Worm (Caenorhabditis elegans): ENCODE results near the gene C39B10.1.

C39B10.1 gene

DNA sequence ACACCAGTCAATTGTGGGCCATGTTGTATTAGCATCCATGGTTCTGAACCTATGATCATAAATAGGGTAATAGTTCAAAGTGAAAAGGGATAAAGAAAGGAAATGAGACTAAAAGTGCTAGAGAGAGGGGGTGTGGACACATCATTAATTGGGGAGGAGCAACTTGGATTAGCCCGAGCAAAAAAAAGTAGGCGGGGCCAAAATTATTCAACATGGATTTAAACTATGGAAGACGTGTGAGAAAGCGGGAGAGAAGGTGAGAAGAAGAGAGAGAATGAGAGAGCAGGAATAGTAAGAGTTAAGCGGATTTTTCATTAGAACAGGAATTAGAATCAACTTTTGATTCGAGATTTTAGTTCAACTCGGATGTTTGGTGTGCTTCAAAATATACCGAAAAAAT is at the start of gene C39B10.1:
C39B10.1 (minus strand) TSS at position 101 of the 400 bp plus-strand sequence.
- TF ChIP-seq him-1 (tag; optimal IDR thresholded peaks at IDR 0.05) (no peak), dao-5 (tag; optimal IDR thresholded peaks at IDR 0.05) (no peak), W03F9.2 (tag; optimal IDR thresholded peaks at IDR 0.05) (no peak)

ce11 chrX:10507971-10508370 is 44.5 kb upstream of the C39B10.1 start:
- TF ChIP-seq dao-5 (tag; optimal IDR thresholded peaks at IDR 0.05) (no peak), him-1 (tag; optimal IDR thresholded peaks at IDR 0.05) (no peak), W03F9.2 (tag; optimal IDR thresholded peaks at IDR 0.05) (no peak)

- TF ChIP-seq W03F9.2 (tag; optimal IDR thresholded peaks at IDR 0.05), result no peak
- TF ChIP-seq dao-5 (tag; optimal IDR thresholded peaks at IDR 0.05), result no peak
- no peak for TF ChIP-seq him-1 (tag; optimal IDR thresholded peaks at IDR 0.05)
These were observed 41.8 kb upstream of the C39B10.1 start for ce11 chrX:10505193-10505592.

DNA sequence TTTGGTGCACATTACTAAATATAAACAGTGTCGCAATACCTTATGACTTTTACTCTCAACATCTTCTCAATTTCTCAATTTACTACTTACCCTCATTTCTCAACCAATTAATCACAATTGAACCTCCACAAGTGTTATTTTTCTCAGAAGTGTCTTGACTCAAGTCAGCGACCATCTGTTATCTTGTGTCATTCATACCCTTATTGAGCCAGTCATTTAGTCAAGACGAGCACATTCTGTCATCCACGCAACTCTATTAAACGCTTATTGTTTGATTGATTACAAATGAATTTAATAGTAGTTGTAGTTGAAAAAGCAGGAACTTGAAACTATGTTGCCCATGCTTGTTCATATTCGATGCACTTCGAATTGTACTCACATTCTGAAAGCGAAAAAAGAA is 40.0 kb upstream of the C39B10.1 start:
- TF ChIP-seq him-1 (tag; optimal IDR thresholded peaks at IDR 0.05) (no peak), dao-5 (tag; optimal IDR thresholded peaks at IDR 0.05) (no peak), W03F9.2 (tag; optimal IDR thresholded peaks at IDR 0.05) (no peak)

DNA sequence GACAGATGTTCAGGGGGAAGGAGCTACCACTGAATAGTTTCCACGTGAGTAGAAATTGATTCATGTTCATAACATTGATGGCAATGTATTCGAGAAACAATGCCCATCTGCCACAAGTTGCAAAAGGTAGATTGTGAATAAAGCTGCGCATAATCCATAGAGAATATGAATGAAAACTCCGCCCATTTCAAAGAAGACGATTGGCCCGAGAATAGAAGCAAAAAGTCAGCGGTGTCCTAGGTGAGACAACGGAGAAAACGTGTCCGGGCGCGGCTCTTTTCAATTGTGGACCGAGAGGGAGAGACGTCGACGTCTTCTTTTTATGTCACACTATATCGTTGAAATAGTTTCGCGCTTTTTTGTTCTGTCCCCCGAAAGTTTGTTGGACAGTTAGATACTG is 36.1 kb upstream of the C39B10.1 start, which contains the start of gene vab-3:
vab-3 (plus strand) TSS at position 301 of the 400 bp plus-strand sequence.
- TF ChIP-seq W03F9.2 (tag; optimal IDR thresholded peaks at IDR 0.05), result no peak
- no peak for TF ChIP-seq dao-5 (tag; optimal IDR thresholded peaks at IDR 0.05)
- TF ChIP-seq him-1 (tag; optimal IDR thresholded peaks at IDR 0.05), result no peak

- TF ChIP-seq dao-5 (tag; optimal IDR thresholded peaks at IDR 0.05) (no peak), W03F9.2 (tag; optimal IDR thresholded peaks at IDR 0.05) (no peak), him-1 (tag; optimal IDR thresholded peaks at IDR 0.05) (no peak)
These were observed 28.6 kb upstream of the C39B10.1 start for ce11 chrX:10491875-10492523.

ce11 chrX:10491044-10491443 is 27.6 kb upstream of the C39B10.1 start, which contains the start of gene C33D3.5:
Gene C33D3.5, plus strand, starts transcription at chrX:10491344.
- TF ChIP-seq W03F9.2 (tag; optimal IDR thresholded peaks at IDR 0.05), result no peak
- no peak for TF ChIP-seq dao-5 (tag; optimal IDR thresholded peaks at IDR 0.05)
- TF ChIP-seq him-1 (tag; optimal IDR thresholded peaks at IDR 0.05), result no peak

ce11 chrX:10488763-10489162 is 25.3 kb upstream of the C39B10.1 start, which contains the start of gene C33D3.4:
Gene C33D3.4, plus strand, starts transcription at chrX:10489063.
- TF ChIP-seq him-1 (tag; optimal IDR thresholded peaks at IDR 0.05) (no peak), dao-5 (tag; optimal IDR thresholded peaks at IDR 0.05) (no peak), W03F9.2 (tag; optimal IDR thresholded peaks at IDR 0.05) (no peak)

DNA sequence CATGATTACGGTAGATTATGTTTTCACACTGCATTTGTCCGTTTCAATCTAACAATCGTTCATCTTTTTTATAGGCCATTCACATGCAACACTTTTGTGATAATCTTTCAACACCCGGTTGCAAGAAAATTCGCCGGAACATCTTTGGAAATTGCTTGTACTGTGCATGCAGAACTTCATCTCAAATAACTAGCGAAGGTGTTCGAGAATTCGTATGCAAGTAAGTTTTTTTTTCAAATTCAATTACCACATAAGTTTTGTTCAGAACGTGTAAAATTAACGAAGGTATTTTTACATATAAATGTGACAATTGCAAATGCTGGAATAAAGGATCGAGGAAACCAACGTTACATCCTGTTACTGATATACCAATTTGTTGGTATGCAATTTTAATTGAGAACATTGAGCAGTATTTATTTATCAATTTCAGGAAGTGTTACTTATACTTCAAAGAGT is 21.9 kb upstream of the C39B10.1 start, which contains the start of gene C33D3.3:
C33D3.3 (plus strand) TSS at position 51 of the 456 bp plus-strand sequence.
- no peak for TF ChIP-seq dao-5 (tag; optimal IDR thresholded peaks at IDR 0.05)
- no peak for TF ChIP-seq him-1 (tag; optimal IDR thresholded peaks at IDR 0.05)
- TF ChIP-seq W03F9.2 (tag; optimal IDR thresholded peaks at IDR 0.05), result no peak

ce11 chrX:10482272-10482671 is 18.8 kb upstream of the C39B10.1 start:
- no peak for TF ChIP-seq him-1 (tag; optimal IDR thresholded peaks at IDR 0.05)
- TF ChIP-seq dao-5 (tag; optimal IDR thresholded peaks at IDR 0.05), result no peak
- no peak for TF ChIP-seq W03F9.2 (tag; optimal IDR thresholded peaks at IDR 0.05)

DNA sequence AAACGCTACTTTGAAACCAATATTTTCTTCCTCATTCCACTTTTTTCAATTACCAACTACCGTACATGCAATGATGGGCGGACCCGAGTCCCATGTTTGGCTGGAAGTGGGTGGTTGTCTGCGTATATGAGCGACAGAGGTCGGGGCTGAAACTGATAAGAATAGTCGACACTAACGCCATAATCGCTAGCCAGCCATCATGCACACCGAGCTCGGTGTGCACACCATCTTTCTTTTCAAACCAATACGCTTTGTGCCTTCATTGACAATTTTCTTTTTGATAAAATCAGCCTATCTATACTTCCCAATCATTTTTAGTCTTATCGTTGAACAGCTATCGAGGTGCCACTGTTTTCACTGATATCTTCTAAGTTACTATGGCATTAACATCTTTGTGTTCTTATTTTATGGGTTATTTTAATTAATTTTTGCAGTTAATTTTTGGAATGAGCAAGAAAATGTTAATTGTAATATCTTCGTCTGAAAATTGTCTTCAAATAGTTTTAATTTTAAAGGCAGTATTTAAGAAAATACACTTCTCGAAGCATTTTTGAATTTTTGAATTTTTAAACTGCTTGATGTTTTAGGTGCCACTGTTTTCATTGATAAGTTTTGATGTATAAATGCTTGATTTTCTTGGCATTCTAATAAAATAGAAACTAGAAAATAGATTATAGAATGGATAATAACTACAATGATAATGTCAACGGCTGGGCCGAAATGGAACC is 17.3 kb upstream of the C39B10.1 start, which contains the start of gene elt-2:
elt-2 (plus strand) TSS at position 678 of the 728 bp plus-strand sequence.
- no peak for TF ChIP-seq him-1 (tag; optimal IDR thresholded peaks at IDR 0.05)
- no peak for TF ChIP-seq dao-5 (tag; optimal IDR thresholded peaks at IDR 0.05)
- TF ChIP-seq W03F9.2 (tag; optimal IDR thresholded peaks at IDR 0.05), result no peak

ce11 chrX:10479108-10479738 is 15.8 kb upstream of the C39B10.1 start:
- TF ChIP-seq dao-5 (tag; optimal IDR thresholded peaks at IDR 0.05) (no peak), him-1 (tag; optimal IDR thresholded peaks at IDR 0.05) (no peak), W03F9.2 (tag; optimal IDR thresholded peaks at IDR 0.05) (no peak)

DNA sequence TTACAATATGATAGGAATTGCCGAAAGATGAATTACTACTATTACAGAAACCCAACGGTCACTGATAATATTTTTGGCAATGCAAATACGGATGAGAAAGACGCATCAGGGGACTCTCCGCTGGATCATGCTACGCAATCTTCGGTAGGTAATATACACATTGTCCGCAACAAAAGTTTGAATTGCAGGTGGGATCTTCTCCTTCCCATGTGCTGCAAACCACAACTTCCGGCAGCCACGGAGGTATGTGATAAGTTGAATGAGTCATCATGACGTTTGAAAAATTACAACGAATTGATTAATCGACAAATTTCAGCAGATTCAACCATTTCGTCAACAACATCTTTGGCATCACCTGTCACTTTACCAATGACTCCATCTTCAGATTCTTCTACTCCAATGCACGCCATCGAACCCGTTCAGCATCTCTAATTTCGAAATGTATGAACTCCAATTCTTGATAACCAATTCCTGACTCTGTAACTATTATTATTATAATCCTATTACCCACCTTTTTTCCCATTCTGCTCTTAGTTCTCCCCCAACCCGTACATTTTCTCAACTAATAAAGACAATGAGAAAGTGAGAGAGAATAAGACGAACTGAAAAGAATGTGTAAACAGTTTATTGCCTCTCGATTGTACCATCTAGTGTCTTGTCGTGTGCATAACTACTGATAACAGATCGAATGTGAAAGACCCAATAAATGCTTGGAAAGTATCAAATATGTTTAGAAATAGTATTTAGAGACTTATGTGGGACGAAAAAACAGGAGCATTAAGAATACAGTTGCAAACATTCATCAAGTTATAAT is 13.9 kb upstream of the C39B10.1 start:
- no peak for TF ChIP-seq him-1 (tag; optimal IDR thresholded peaks at IDR 0.05)
- TF ChIP-seq W03F9.2 (tag; optimal IDR thresholded peaks at IDR 0.05), result no peak
- TF ChIP-seq dao-5 (tag; optimal IDR thresholded peaks at IDR 0.05), result no peak
